Fruit fly (Drosophila melanogaster) whole organism, embryonic: Measurements from ENCODE around the gene Fas3.

Source experiments
- Adf1 ChIP-seq: fragments of 200-800 bp; sonication (Bioruptor generic); IDR thresholded peaks from 2 replicates; pipeline ENCODE4 v1.3.6; 2022; ENCODE audit warnings: missing biosample characterization, missing genetic modification characterization
- CG10267 ChIP-seq: fragments of 200-800 bp; sonication (Bioruptor generic); optimal IDR thresholded peaks from 2 replicates; lab custom pipeline; 2018; ENCODE audit warnings: missing biosample characterization, mild to moderate bottlenecking, missing genetic modification characterization, moderate library complexity
- CG11504 ChIP-seq: fragments of 200-800 bp; sonication (Bioruptor generic); optimal IDR thresholded peaks from 3 replicates; lab custom pipeline; 2019; ENCODE audit warnings: missing biosample characterization, mild to moderate bottlenecking, missing genetic modification characterization, moderate library complexity
- CG12299 ChIP-seq: fragments of 200-800 bp; sonication (Bioruptor generic); optimal IDR thresholded peaks from 2 replicates; lab custom pipeline; 2018; ENCODE audit warnings: missing biosample characterization, mild to moderate bottlenecking, missing genetic modification characterization
- CG15269 ChIP-seq: fragments of 200-800 bp; sonication (Bioruptor generic); optimal IDR thresholded peaks from 2 replicates; lab custom pipeline; 2018; ENCODE audit warnings: missing biosample characterization, mild to moderate bottlenecking, missing genetic modification characterization, moderate library complexity
- CG16815 ChIP-seq: fragments of 200-800 bp; sonication (Bioruptor generic); optimal IDR thresholded peaks from 3 replicates; lab custom pipeline; 2017; ENCODE audit warnings: missing biosample characterization, mild to moderate bottlenecking, missing genetic modification characterization
- CG17385 ChIP-seq: fragments of 200-800 bp; sonication (Bioruptor generic); optimal IDR thresholded peaks from 3 replicates; lab custom pipeline; 2018; ENCODE audit warnings: missing biosample characterization, mild to moderate bottlenecking, missing genetic modification characterization
- CG17912 ChIP-seq: fragments of 200-800 bp; sonication (Bioruptor generic); optimal IDR thresholded peaks from 2 replicates; lab custom pipeline; 2018; ENCODE audit warnings: missing biosample characterization, mild to moderate bottlenecking, missing genetic modification characterization
- CG1792 ChIP-seq: fragments of 200-800 bp; sonication (Bioruptor generic); optimal IDR thresholded peaks from 2 replicates; lab custom pipeline; 2016; ENCODE audit warnings: missing biosample characterization, missing genetic modification characterization
- CG18262 ChIP-seq: fragments of 200-800 bp; optimal IDR thresholded peaks from 3 replicates; lab custom pipeline; 2019; ENCODE audit warnings: missing biosample characterization, mild to moderate bottlenecking, missing genetic modification characterization, moderate library complexity
- CG2120 ChIP-seq: fragments of 200-800 bp; sonication (Bioruptor generic); optimal IDR thresholded peaks from 3 replicates; lab custom pipeline; 2016; ENCODE audit warnings: missing biosample characterization, missing genetic modification characterization
- CG2712 ChIP-seq: fragments of 200-800 bp; optimal IDR thresholded peaks from 3 replicates; lab custom pipeline; 2019; ENCODE audit warnings: missing biosample characterization, mild to moderate bottlenecking, missing genetic modification characterization, moderate library complexity
- CG30020 ChIP-seq: fragments of 200-800 bp; optimal IDR thresholded peaks from 2 replicates; lab custom pipeline; 2019; ENCODE audit warnings: missing biosample characterization, mild to moderate bottlenecking, missing genetic modification characterization, moderate library complexity
- CG3838 ChIP-seq: fragments of 200-800 bp; sonication (Bioruptor generic); optimal IDR thresholded peaks from 3 replicates; lab custom pipeline; 2016; ENCODE audit warnings: missing biosample characterization, missing genetic modification characterization
- CG4282 ChIP-seq: fragments of 200-800 bp; sonication (Bioruptor generic); optimal IDR thresholded peaks from 2 replicates; lab custom pipeline; 2016; ENCODE audit warnings: missing biosample characterization, missing genetic modification characterization
- CG4360 ChIP-seq: fragments of 200-800 bp; sonication (Bioruptor generic); IDR thresholded peaks from 2 replicates; pipeline ENCODE4 v1.3.6; 2022; ENCODE audit warnings: missing biosample characterization, missing genetic modification characterization
- CG5245 ChIP-seq: fragments of 200-800 bp; sonication (Bioruptor generic); optimal IDR thresholded peaks from 3 replicates; lab custom pipeline; 2016; ENCODE audit warnings: missing biosample characterization, missing genetic modification characterization
- CG6272 ChIP-seq: fragments of 200-800 bp; sonication (Bioruptor generic); IDR thresholded peaks from 2 replicates; pipeline ENCODE4 v1.3.6; 2022; ENCODE audit warnings: missing biosample characterization, missing genetic modification characterization
- CG6689 ChIP-seq: fragments of 200-800 bp; sonication (Bioruptor generic); IDR thresholded peaks from 2 replicates; pipeline ENCODE4 v1.3.6; 2022; ENCODE audit warnings: missing biosample characterization, missing genetic modification characterization
- CG7839 ChIP-seq: fragments of 200-800 bp; sonication (Bioruptor generic); optimal IDR thresholded peaks from 3 replicates; lab custom pipeline; 2018; ENCODE audit warnings: missing biosample characterization, mild to moderate bottlenecking, missing genetic modification characterization, moderate library complexity
- CG8359 ChIP-seq: fragments of 200-800 bp; sonication (Bioruptor generic); optimal IDR thresholded peaks from 2 replicates; lab custom pipeline; 2017; ENCODE audit warnings: missing biosample characterization, mild to moderate bottlenecking, missing genetic modification characterization, borderline replicate concordance
- CG8944 ChIP-seq: fragments of 200-800 bp; sonication (Bioruptor generic); optimal IDR thresholded peaks from 3 replicates; lab custom pipeline; 2016; ENCODE audit warnings: missing biosample characterization, missing genetic modification characterization
- CG9437 ChIP-seq: fragments of 200-800 bp; sonication (Bioruptor generic); optimal IDR thresholded peaks from 2 replicates; lab custom pipeline; 2018; ENCODE audit warnings: missing biosample characterization, mild to moderate bottlenecking, missing genetic modification characterization
- HHEX ChIP-seq: fragments of 200-800 bp; sonication (Bioruptor generic); optimal IDR thresholded peaks from 3 replicates; lab custom pipeline; 2017; ENCODE audit warnings: missing biosample characterization, mild to moderate bottlenecking, missing genetic modification characterization, missing genetic modification reagents
- Hr51 ChIP-seq, 2 experiments: fragments of 200-800 bp; sonication (Bioruptor generic); optimal IDR thresholded peaks; 2 replicates in 1 of 2; 3 replicates in 1 of 2; lab custom pipeline; 2016 to 2018; ENCODE audit warnings: missing biosample characterization in 2 of 2, missing genetic modification characterization in 2 of 2, mild to moderate bottlenecking in 1 of 2, moderate library complexity in 1 of 2
- Hr78 ChIP-seq, 2 experiments: fragments of 200-800 bp in 1 of 2; fragments of >200 bp in 1 of 2; sonication (Bioruptor generic) in 1 of 2; optimal IDR thresholded peaks; 2 replicates each; lab custom pipeline; 2017 to 2019; ENCODE audit warnings: missing biosample characterization in 2 of 2, missing genetic modification characterization in 2 of 2, mild to moderate bottlenecking in 1 of 2, moderate library complexity in 1 of 2
- Hsf ChIP-seq: fragments of 200-800 bp; sonication (Bioruptor generic); optimal IDR thresholded peaks from 3 replicates; lab custom pipeline; 2016; ENCODE audit warnings: missing biosample characterization, missing genetic modification characterization
- NC2β ChIP-seq: fragments of 200-800 bp; sonication (Bioruptor generic); optimal IDR thresholded peaks from 2 replicates; lab custom pipeline; 2016; ENCODE audit warnings: missing biosample characterization, missing genetic modification characterization
- Optix ChIP-seq: fragments of 200-800 bp; sonication (Bioruptor generic); IDR thresholded peaks from 3 replicates; pipeline ENCODE4 v1.3.6; 2022; ENCODE audit warnings: missing biosample characterization, missing genetic modification characterization
- Rfx ChIP-seq: fragments of 200-800 bp; sonication (Bioruptor generic); IDR thresholded peaks from 2 replicates; pipeline ENCODE4 v1.3.6; 2022; ENCODE audit warnings: missing biosample characterization, missing genetic modification characterization
- Six4 ChIP-seq: fragments of 200-800 bp; sonication (Bioruptor generic); optimal IDR thresholded peaks from 2 replicates; lab custom pipeline; 2016; ENCODE audit warnings: missing biosample characterization, missing genetic modification characterization
- Tbp ChIP-seq: fragments of >200 bp; optimal IDR thresholded peaks from 2 replicates; lab custom pipeline; 2018; ENCODE audit warnings: missing biosample characterization, missing genetic modification characterization
- abd-A ChIP-seq: fragments of 200-800 bp; sonication (Bioruptor generic); optimal IDR thresholded peaks from 3 replicates; lab custom pipeline; 2019; ENCODE audit warnings: missing biosample characterization, mild to moderate bottlenecking, missing genetic modification characterization, moderate library complexity
- aop ChIP-seq: fragments of 200-800 bp; sonication (Bioruptor generic); IDR thresholded peaks from 2 replicates; pipeline ENCODE4 v1.3.6; 2022; ENCODE audit warnings: missing biosample characterization, missing genetic modification characterization
- bab2 ChIP-seq: fragments of 200-800 bp; sonication (Bioruptor generic); optimal IDR thresholded peaks from 2 replicates; lab custom pipeline; 2016; ENCODE audit warnings: missing biosample characterization, missing genetic modification characterization
- br ChIP-seq: fragments of >200 bp; optimal IDR thresholded peaks from 2 replicates; lab custom pipeline; 2017
- cato ChIP-seq: fragments of 200-800 bp; sonication (Bioruptor generic); optimal IDR thresholded peaks from 2 replicates; lab custom pipeline; 2016; ENCODE audit warnings: missing biosample characterization, missing genetic modification characterization, borderline replicate concordance
- chm ChIP-seq: fragments of 200-800 bp; sonication (Bioruptor generic); IDR thresholded peaks from 2 replicates; pipeline ENCODE4 v1.3.6; 2022; ENCODE audit warnings: missing biosample characterization, missing genetic modification characterization
- dan ChIP-seq: fragments of 200-800 bp; sonication (Bioruptor generic); IDR thresholded peaks from 2 replicates; pipeline ENCODE4 v1.3.6; 2022; ENCODE audit warnings: missing biosample characterization, missing genetic modification characterization
- dysf ChIP-seq: fragments of 200-800 bp; sonication (Bioruptor generic); IDR thresholded peaks from 3 replicates; pipeline ENCODE4 v1.3.6; 2022; ENCODE audit warnings: missing biosample characterization, missing genetic modification characterization
- ewg ChIP-seq: fragments of 200-800 bp; sonication (Bioruptor generic); optimal IDR thresholded peaks from 3 replicates; lab custom pipeline; 2017; ENCODE audit warnings: mild to moderate bottlenecking, missing biosample characterization, missing genetic modification reagents, missing genetic modification characterization
- gsb-n ChIP-seq: fragments of 200-800 bp; sonication (Bioruptor generic); optimal IDR thresholded peaks from 3 replicates; lab custom pipeline; 2018; ENCODE audit warnings: missing biosample characterization, mild to moderate bottlenecking, missing genetic modification characterization
- ken ChIP-seq: fragments of 200-800 bp; sonication (Bioruptor generic); IDR thresholded peaks from 3 replicates; pipeline ENCODE4 v1.3.6; 2022; ENCODE audit warnings: missing biosample characterization, missing genetic modification characterization
- kni ChIP-seq: fragments of 200-800 bp; sonication (Bioruptor generic); optimal IDR thresholded peaks from 3 replicates; lab custom pipeline; 2017; ENCODE audit warnings: mild to moderate bottlenecking, missing biosample characterization, missing genetic modification reagents, missing genetic modification characterization
- nerfin-2 ChIP-seq: fragments of 200-800 bp; sonication (Bioruptor generic); IDR thresholded peaks from 2 replicates; pipeline ENCODE4 v1.3.6; 2022; ENCODE audit warnings: missing biosample characterization, missing genetic modification characterization; ENCODE audit not compliant: partially characterized antibody
- ranshi ChIP-seq: fragments of 200-800 bp; sonication (Bioruptor generic); IDR thresholded peaks from 2 replicates; pipeline ENCODE4 v1.3.6; 2022; ENCODE audit warnings: missing biosample characterization, missing genetic modification characterization
- salm ChIP-seq: fragments of 200-800 bp; sonication (Bioruptor generic); optimal IDR thresholded peaks from 2 replicates; lab custom pipeline; 2018; ENCODE audit warnings: missing biosample characterization, mild to moderate bottlenecking, missing genetic modification characterization
- slp2 ChIP-seq: fragments of 200-800 bp; sonication (Bioruptor generic); optimal IDR thresholded peaks from 2 replicates; lab custom pipeline; 2016; ENCODE audit warnings: missing biosample characterization, missing genetic modification characterization
- unc-4 ChIP-seq: fragments of 200-800 bp; sonication (Bioruptor generic); IDR thresholded peaks from 2 replicates; pipeline ENCODE4 v1.3.6; 2022; ENCODE audit warnings: missing biosample characterization, missing genetic modification characterization; ENCODE audit not compliant: partially characterized antibody
- vvl ChIP-seq: fragments of 200-800 bp; sonication (Bioruptor generic); IDR thresholded peaks from 2 replicates; pipeline ENCODE4 v1.3.6; 2022; ENCODE audit warnings: missing biosample characterization, missing genetic modification characterization

The Fas3 gene

dm6 chr2L:18312309-18312708 is 7.6 kb upstream of the Fas3 start (continued):
- TF ChIP-seq CG16815 (GFP tag; lab: Kevin White, UChicago) (peak; percentile 27), unc-4 (no peak), Hsf (GFP tag; lab: Kevin White, UChicago) (peak; percentile 29), Hr51 (GFP tag; optimal IDR thresholded peaks at IDR 0.05; lab: Kevin White, UChicago) (peak in 1 of 2 experiments; percentile 71), CG8944 (GFP tag; lab: Kevin White, UChicago) (peak; percentile 12), ewg (GFP tag; lab: Kevin White, UChicago) (peak; percentile 40), Optix (no peak), bab2 (GFP tag; lab: Kevin White, UChicago) (peak; percentile 10), CG15269 (tag; lab: Kevin White, UChicago) (peak; percentile 26), CG6689 (GFP tag; lab: Robert Waterston, UW) (peak; percentile 13; the same call in 1 of the 2 replicates), aop (GFP tag; lab: Robert Waterston, UW) (no peak), dan (GFP tag; lab: Robert Waterston, UW) (no peak), CG8359 (GFP tag; lab: Kevin White, UChicago) (peak; percentile 54), Rfx (GFP tag; lab: Robert Waterston, UW) (no peak), CG7839 (peak; percentile 72), CG4360 (GFP tag; lab: Robert Waterston, UW) (no peak), br (no peak), cato (GFP tag; lab: Kevin White, UChicago) (peak; percentile 39), CG3838 (GFP tag; lab: Kevin White, UChicago) (no peak), NC2β (GFP tag; lab: Kevin White, UChicago) (peak; percentile 54), Six4 (GFP tag; lab: Kevin White, UChicago) (peak; percentile 1), CG30020 (tag; lab: Kevin White, UChicago) (no peak), CG18262 (peak; percentile 83), CG4282 (GFP tag; lab: Kevin White, UChicago) (no peak), CG5245 (peak; percentile 22), dysf (GFP tag; lab: Robert Waterston, UW) (no peak; the same call in 2 of the 3 replicates), slp2 (GFP tag; lab: Kevin White, UChicago) (peak; percentile 30), CG12299 (tag; lab: Kevin White, UChicago) (no peak), CG17912 (GFP tag; lab: Kevin White, UChicago) (no peak)

- no peak for TF ChIP-seq HHEX (GFP tag; lab: Kevin White, UChicago)
- peak; percentile 93 for TF ChIP-seq kni (GFP tag; lab: Kevin White, UChicago)
- TF ChIP-seq CG1792: no peak
- no peak for TF ChIP-seq ranshi (GFP tag; lab: Robert Waterston, UW)
- TF ChIP-seq Tbp: no peak
- TF ChIP-seq vvl: peak; percentile 35; the same call in 1 of the 2 replicates
- no peak for TF ChIP-seq CG10267
- peak; percentile 56 for TF ChIP-seq gsb-n (tag; lab: Kevin White, UChicago)
- TF ChIP-seq salm (tag; lab: Kevin White, UChicago): no peak
- no peak for TF ChIP-seq CG6272
- TF ChIP-seq abd-A (tag; lab: Kevin White, UChicago): peak; percentile 13
- no peak for TF ChIP-seq CG2712 (tag; lab: Kevin White, UChicago)
- TF ChIP-seq CG2120 (GFP tag; lab: Kevin White, UChicago): no peak
- no peak for TF ChIP-seq nerfin-2
- TF ChIP-seq CG11504 (tag; lab: Kevin White, UChicago): peak; percentile 99
- peak in 1 of 2 experiments; percentile 43 for TF ChIP-seq Hr78 (GFP tag; optimal IDR thresholded peaks at IDR 0.05; lab: Kevin White, UChicago)
- 0 out of 2 replicates have a peak, but pooled peaks have one; percentile 33 for TF ChIP-seq chm
- peak; percentile 50 for TF ChIP-seq CG9437
- TF ChIP-seq ken (GFP tag; lab: Robert Waterston, UW): no peak
- TF ChIP-seq Adf1 (GFP tag; lab: Robert Waterston, UW): peak; percentile 89
- no peak for TF ChIP-seq CG17385
Measured at dm6 chr2L:18313922-18314712, 5.8 kb upstream of the Fas3 start.
